Worm (Caenorhabditis elegans) whole organism, L1 larva: ENCODE measurements around the gene T26C12.2.
A peak's percentile ranks its signal among the peaks of the same experiment; 100 is the strongest.

Experiments used
- C04F5.9 ChIP-seq: sonication (generic microtip); optimal IDR thresholded peaks from 2 replicates; lab custom pipeline; 2016; ENCODE audit warnings: missing genetic modification characterization, missing compliant biosample characterization
- C34B4.2 ChIP-seq: sonication (generic microtip); optimal IDR thresholded peaks from 2 replicates; lab custom pipeline; 2017; ENCODE audit warnings: mild to moderate bottlenecking, missing genetic modification characterization, missing compliant biosample characterization
- alr-1 ChIP-seq: fragments of 200-800 bp; sonication (Bioruptor generic); optimal IDR thresholded peaks from 2 replicates; lab custom pipeline; 2018; ENCODE audit warnings: borderline replicate concordance, mild to moderate bottlenecking, missing genetic modification characterization, missing compliant biosample characterization
- ama-1 ChIP-seq: fragments of 150-350 bp; optimal IDR thresholded peaks from 2 replicates; lab custom pipeline; 2014
- blmp-1 ChIP-seq: fragments of 150-350 bp; optimal IDR thresholded peaks from 2 replicates; lab custom pipeline; 2014; ENCODE audit warnings: missing biosample characterization, missing genetic modification characterization
- ceh-82 ChIP-seq, 3 experiments: fragments of 150-350 bp in 1 of 3; sonication (generic microtip) in 2 of 3; optimal IDR thresholded peaks; 2 replicates each; lab custom pipeline; 2014 to 2017; ENCODE audit warnings: missing biosample characterization in 3 of 3, missing genetic modification characterization in 3 of 3
- dsc-1 ChIP-seq: sonication (generic microtip); optimal IDR thresholded peaks from 2 replicates; lab custom pipeline; 2016; ENCODE audit warnings: mild to moderate bottlenecking, missing genetic modification characterization, missing compliant biosample characterization
- efl-1 ChIP-seq, 4 experiments: fragments of 150-350 bp; optimal IDR thresholded peaks in 3 of 4; peaks in 1 of 4; 1 replicate in 1 of 4; 2 replicates in 3 of 4; lab custom pipeline; 2014; ENCODE audit warnings: missing biosample characterization in 2 of 4, missing genetic modification characterization in 2 of 4, missing genetic modification reagents in 2 of 4
- egl-13 ChIP-seq: sonication (generic microtip); optimal IDR thresholded peaks from 2 replicates; lab custom pipeline; 2016; ENCODE audit warnings: missing genotype, missing genetic modification reagents, missing genetic modification characterization, missing compliant biosample characterization
- egl-27 ChIP-seq, 2 experiments: fragments of 150-350 bp in 1 of 2; sonication (generic microtip); optimal IDR thresholded peaks; 3 replicates each; lab custom pipeline; 2017 to 2018; ENCODE audit warnings: missing biosample characterization in 2 of 2, missing genetic modification characterization in 2 of 2, missing genetic modification reagents in 2 of 2
- elt-2 ChIP-seq: sonication (generic microtip); optimal IDR thresholded peaks from 2 replicates; lab custom pipeline; 2016; ENCODE audit warnings: missing genetic modification characterization, mild to moderate bottlenecking, inconsistent platforms, missing compliant biosample characterization, missing genetic modification reagents
- elt-3 ChIP-seq, 6 experiments: fragments of 150-350 bp in 1 of 6; sonication (generic microtip); optimal IDR thresholded peaks; 2 replicates each; lab custom pipeline; 2017 to 2018; ENCODE audit warnings: missing biosample characterization in 6 of 6, missing genetic modification characterization in 6 of 6, inconsistent platforms in 1 of 6
- fkh-4 ChIP-seq: sonication (generic microtip); optimal IDR thresholded peaks from 2 replicates; lab custom pipeline; 2016; ENCODE audit warnings: missing compliant biosample characterization, missing genetic modification characterization, borderline replicate concordance
- fkh-8 ChIP-seq: sonication (generic microtip); optimal IDR thresholded peaks from 2 replicates; lab custom pipeline; 2016; ENCODE audit warnings: mild to moderate bottlenecking, missing genetic modification characterization, missing compliant biosample characterization
- fos-1 ChIP-seq: fragments of 150-350 bp; optimal IDR thresholded peaks from 2 replicates; lab custom pipeline; 2014; ENCODE audit warnings: missing biosample characterization, missing genetic modification characterization
- grh-1 ChIP-seq: fragments of 200-800 bp; sonication (Bioruptor generic); IDR thresholded peaks from 2 replicates; pipeline ENCODE4 v1.3.6; 2022; ENCODE audit warnings: missing genetic modification reagents, missing genetic modification characterization, missing compliant biosample characterization
- lin-13 ChIP-seq: fragments of 150-350 bp; optimal IDR thresholded peaks from 2 replicates; lab custom pipeline; 2014; ENCODE audit warnings: missing biosample characterization, missing genetic modification reagents, missing genetic modification characterization
- lin-15B ChIP-seq: fragments of 150-350 bp; sonication (generic microtip); optimal IDR thresholded peaks from 3 replicates; lab custom pipeline; 2014; ENCODE audit warnings: missing biosample characterization, missing genetic modification characterization
- lin-35 ChIP-seq, 2 experiments: fragments of 150-350 bp; optimal IDR thresholded peaks; 2 replicates each; lab custom pipeline; 2014; ENCODE audit warnings: missing biosample characterization in 2 of 2, missing genetic modification characterization in 2 of 2, missing genetic modification reagents in 2 of 2
- lin-39 ChIP-seq: fragments of 150-350 bp; optimal IDR thresholded peaks from 2 replicates; lab custom pipeline; 2014; ENCODE audit warnings: missing biosample characterization, missing genetic modification reagents, missing genetic modification characterization
- lir-3 ChIP-seq: sonication (generic microtip); optimal IDR thresholded peaks from 2 replicates; lab custom pipeline; 2016; ENCODE audit warnings: mild to moderate bottlenecking, missing genetic modification characterization, moderate library complexity, missing compliant biosample characterization; ENCODE audit not compliant: poor library complexity
- lsy-2 ChIP-seq, 2 experiments: fragments of 150-350 bp; optimal IDR thresholded peaks; 2 replicates each; lab custom pipeline; 2014; ENCODE audit warnings: missing biosample characterization in 2 of 2, missing genetic modification characterization in 2 of 2
- mab-9 ChIP-seq: fragments of 200-800 bp; sonication (Bioruptor generic); IDR thresholded peaks from 2 replicates; pipeline ENCODE4 v1.3.6; 2022; ENCODE audit warnings: missing genetic modification reagents, missing genetic modification characterization, missing compliant biosample characterization
- mep-1 ChIP-seq: fragments of 150-350 bp; optimal IDR thresholded peaks from 2 replicates; lab custom pipeline; 2014; ENCODE audit warnings: missing biosample characterization, missing genetic modification characterization
- nhr-12 ChIP-seq: sonication (generic microtip); optimal IDR thresholded peaks from 2 replicates; lab custom pipeline; 2017; ENCODE audit warnings: missing biosample characterization, missing genetic modification characterization
- nhr-19 ChIP-seq: fragments of 200-800 bp; sonication (Bioruptor generic); conservative IDR thresholded peaks from 2 replicates; pipeline ENCODE4 v1.3.6; 2022; ENCODE audit warnings: missing genetic modification characterization, missing compliant biosample characterization
- nhr-20 ChIP-seq: sonication (generic microtip); optimal IDR thresholded peaks from 2 replicates; lab custom pipeline; 2016; ENCODE audit warnings: mild to moderate bottlenecking, missing genetic modification characterization, missing compliant biosample characterization
- nhr-237 ChIP-seq: fragments of 150-350 bp; optimal IDR thresholded peaks from 2 replicates; lab custom pipeline; 2014; ENCODE audit warnings: missing biosample characterization, missing genetic modification characterization
- nhr-28 ChIP-seq: fragments of 150-350 bp; optimal IDR thresholded peaks from 2 replicates; lab custom pipeline; 2014; ENCODE audit warnings: missing biosample characterization, missing genetic modification characterization
- nhr-47 ChIP-seq: sonication (generic microtip); optimal IDR thresholded peaks from 2 replicates; lab custom pipeline; 2016; ENCODE audit warnings: mild to moderate bottlenecking, missing genetic modification characterization, moderate library complexity, missing compliant biosample characterization
- nhr-71 ChIP-seq: sonication (generic microtip); optimal IDR thresholded peaks from 2 replicates; lab custom pipeline; 2016; ENCODE audit warnings: mild to moderate bottlenecking, missing genetic modification characterization, moderate library complexity, missing compliant biosample characterization
- nhr-76 ChIP-seq: sonication (generic microtip); optimal IDR thresholded peaks from 2 replicates; lab custom pipeline; 2017; ENCODE audit warnings: missing biosample characterization, missing genetic modification characterization
- nhr-77 ChIP-seq: fragments of 150-350 bp; optimal IDR thresholded peaks from 2 replicates; lab custom pipeline; 2014; ENCODE audit warnings: missing biosample characterization, missing genetic modification characterization
- nhr-85 ChIP-seq: sonication (generic microtip); peaks from one replicate; lab custom pipeline; 2016; ENCODE audit warnings: missing genetic modification characterization, inconsistent platforms, missing compliant biosample characterization
- nhr-90 ChIP-seq: sonication (generic microtip); optimal IDR thresholded peaks from 2 replicates; lab custom pipeline; 2016; ENCODE audit warnings: mild to moderate bottlenecking, missing genetic modification characterization, missing compliant biosample characterization; ENCODE audit not compliant: poor library complexity
- pax-3 ChIP-seq: fragments of 200-800 bp; sonication (Bioruptor generic); optimal IDR thresholded peaks from 2 replicates; lab custom pipeline; 2018; ENCODE audit warnings: mild to moderate bottlenecking, missing genetic modification characterization, moderate library complexity, missing compliant biosample characterization
- rnt-1 ChIP-seq: sonication (generic microtip); optimal IDR thresholded peaks from 2 replicates; lab custom pipeline; 2016; ENCODE audit warnings: mild to moderate bottlenecking, missing genetic modification characterization, moderate library complexity, missing compliant biosample characterization
- skn-1 ChIP-seq: fragments of 150-350 bp; optimal IDR thresholded peaks from 2 replicates; lab custom pipeline; 2014; ENCODE audit warnings: missing biosample characterization, missing genetic modification characterization
- snpc-4 ChIP-seq: fragments of 150-350 bp; optimal IDR thresholded peaks from 2 replicates; lab custom pipeline; 2014; ENCODE audit warnings: missing biosample characterization, missing genetic modification characterization
- snu-23 ChIP-seq: sonication (generic microtip); optimal IDR thresholded peaks from 2 replicates; lab custom pipeline; 2016; ENCODE audit warnings: missing genetic modification characterization, missing compliant biosample characterization
- sptf-1 ChIP-seq: fragments of 150-350 bp; optimal IDR thresholded peaks from 2 replicates; lab custom pipeline; 2014; ENCODE audit warnings: missing biosample characterization, missing genetic modification characterization
- tlp-1 ChIP-seq: fragments of 150-350 bp; optimal IDR thresholded peaks from 2 replicates; lab custom pipeline; 2014; ENCODE audit warnings: missing biosample characterization, missing genetic modification characterization
- unc-62 ChIP-seq: fragments of 150-350 bp; optimal IDR thresholded peaks from 2 replicates; lab custom pipeline; 2014; ENCODE audit warnings: missing biosample characterization, missing genetic modification reagents, missing genetic modification characterization
- unc-98 ChIP-seq: fragments of 200-800 bp; sonication (Bioruptor generic); IDR thresholded peaks from 2 replicates; pipeline ENCODE4 v1.3.6; 2022; ENCODE audit warnings: missing genetic modification characterization, missing compliant biosample characterization
- xbp-1 ChIP-seq: sonication (generic microtip); optimal IDR thresholded peaks from 2 replicates; lab custom pipeline; 2016; ENCODE audit warnings: missing genetic modification characterization, missing compliant biosample characterization
- zag-1 ChIP-seq: fragments of 150-350 bp; optimal IDR thresholded peaks from 2 replicates; lab custom pipeline; 2014; ENCODE audit warnings: missing biosample characterization, missing genetic modification characterization
- ztf-4 ChIP-seq: fragments of 150-350 bp; optimal IDR thresholded peaks from 2 replicates; lab custom pipeline; 2014; ENCODE audit warnings: missing biosample characterization, missing genetic modification characterization

T26C12.2 gene

DNA sequence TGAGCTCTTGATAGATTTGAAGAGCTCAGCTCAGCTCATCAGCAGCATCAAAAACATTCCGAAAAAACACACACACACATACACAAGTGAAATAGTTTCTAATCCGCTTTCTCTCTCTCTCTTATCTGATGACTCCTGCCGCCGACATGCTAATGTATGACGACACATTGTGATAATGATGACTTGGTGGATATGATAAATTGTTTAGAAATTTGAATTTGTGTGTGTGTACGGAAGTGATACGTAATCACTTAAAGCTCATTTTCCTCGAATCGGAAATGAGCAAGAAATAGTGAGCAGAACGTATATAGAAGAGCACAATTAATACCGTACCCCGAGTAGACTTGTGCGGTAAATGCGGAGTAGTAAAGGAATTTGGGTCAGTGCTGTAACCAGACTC is 18.7 kb downstream of the T26C12.2 start:
- TF ChIP-seq nhr-71 (tag; lab: Kevin White, UChicago) = peak; percentile 21
- peak; percentile 63 for TF ChIP-seq nhr-47
- TF ChIP-seq egl-13 (tag; lab: Kevin White, UChicago) = peak; percentile 80
- TF ChIP-seq elt-2 = no peak
- TF ChIP-seq C04F5.9 (tag; lab: Kevin White, UChicago) = no peak
- no peak for TF ChIP-seq skn-1 (tag; lab: Kevin White, UChicago)
- TF ChIP-seq pax-3 (tag; lab: Kevin White, UChicago) = peak; percentile 57
- peak; percentile 33 for TF ChIP-seq fkh-4 (tag; lab: Kevin White, UChicago)
- TF ChIP-seq egl-27 (tag; optimal IDR thresholded peaks at IDR 0.05; lab: Kevin White, UChicago) = no peak
- peak; percentile 19 for TF ChIP-seq nhr-85
- TF ChIP-seq dsc-1 (tag; lab: Kevin White, UChicago) = peak; percentile 98
- TF ChIP-seq ama-1 (lab: Kevin White, UChicago) = no peak
- TF ChIP-seq efl-1 (optimal IDR thresholded peaks at IDR 0.05; lab: Kevin White, UChicago) = no peak
- peak in 1 of 2 experiments; percentile 43 for TF ChIP-seq efl-1 (GFP tag; optimal IDR thresholded peaks at IDR 0.05 in 1 of 2; lab: Kevin White, UChicago)
- no peak for TF ChIP-seq zag-1 (tag; lab: Kevin White, UChicago)
- TF ChIP-seq blmp-1 = no peak
- no peak for TF ChIP-seq lin-13 (GFP tag; lab: Kevin White, UChicago)
- TF ChIP-seq lin-39 = no peak
- TF ChIP-seq fkh-8 (tag; lab: Kevin White, UChicago) = peak; percentile 53
- TF ChIP-seq ceh-82 (tag; optimal IDR thresholded peaks at IDR 0.05; lab: Kevin White, UChicago) = no peak

DNA sequence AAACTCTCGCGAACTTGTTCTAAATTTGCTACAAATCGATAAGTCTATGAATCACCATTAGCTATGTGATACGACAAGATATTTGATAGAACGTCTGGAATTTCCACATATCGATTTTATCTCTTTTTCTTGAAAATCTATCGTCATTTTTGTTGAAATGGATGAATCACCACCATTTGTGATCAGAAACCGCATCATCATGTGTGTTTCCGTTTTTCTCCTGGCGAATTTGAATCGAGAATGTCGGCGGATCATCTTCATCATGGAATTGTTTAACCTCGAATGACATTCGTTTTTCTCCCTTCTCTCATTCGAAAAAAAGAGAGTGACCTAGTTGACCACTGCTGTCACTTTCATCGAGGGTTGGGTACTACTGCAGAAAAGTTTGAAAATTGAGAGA is 31.3 kb downstream of the T26C12.2 start:
- no peak for TF ChIP-seq alr-1
- TF ChIP-seq unc-62 (GFP tag; lab: Kevin White, UChicago) = no peak
- TF ChIP-seq mep-1 (tag; lab: Kevin White, UChicago) = peak; percentile 43
- TF ChIP-seq grh-1 (GFP tag; lab: Robert Waterston, UW) = no peak
- no peak for TF ChIP-seq ama-1 (lab: Kevin White, UChicago)
- TF ChIP-seq rnt-1 (tag; lab: Kevin White, UChicago) = peak; percentile 18
- no peak for TF ChIP-seq nhr-71 (tag; lab: Kevin White, UChicago)
- no peak for TF ChIP-seq egl-27 (tag; optimal IDR thresholded peaks at IDR 0.05; lab: Kevin White, UChicago)
- TF ChIP-seq nhr-85 = peak; percentile 70
- TF ChIP-seq ztf-4 (tag; lab: Kevin White, UChicago) = peak; percentile 58
- TF ChIP-seq blmp-1 = peak; percentile 99
- TF ChIP-seq skn-1 (tag; lab: Kevin White, UChicago) = no peak
- TF ChIP-seq nhr-12 (tag; lab: Kevin White, UChicago) = no peak
- TF ChIP-seq snpc-4 (tag; lab: Kevin White, UChicago) = no peak
- no peak for TF ChIP-seq nhr-28 (tag; lab: Kevin White, UChicago)
- TF ChIP-seq nhr-76 (tag; lab: Kevin White, UChicago) = no peak
- peak in 2 of 6 experiments; percentile 16 to 34 for TF ChIP-seq elt-3 (tag; optimal IDR thresholded peaks at IDR 0.05; lab: Kevin White, UChicago)
- TF ChIP-seq snu-23 = peak; percentile 9
- no peak for TF ChIP-seq zag-1 (tag; lab: Kevin White, UChicago)
- TF ChIP-seq nhr-20 (tag; lab: Kevin White, UChicago) = no peak
- TF ChIP-seq lin-15B (tag; lab: Kevin White, UChicago) = no peak
- TF ChIP-seq pax-3 (tag; lab: Kevin White, UChicago) = no peak

DNA sequence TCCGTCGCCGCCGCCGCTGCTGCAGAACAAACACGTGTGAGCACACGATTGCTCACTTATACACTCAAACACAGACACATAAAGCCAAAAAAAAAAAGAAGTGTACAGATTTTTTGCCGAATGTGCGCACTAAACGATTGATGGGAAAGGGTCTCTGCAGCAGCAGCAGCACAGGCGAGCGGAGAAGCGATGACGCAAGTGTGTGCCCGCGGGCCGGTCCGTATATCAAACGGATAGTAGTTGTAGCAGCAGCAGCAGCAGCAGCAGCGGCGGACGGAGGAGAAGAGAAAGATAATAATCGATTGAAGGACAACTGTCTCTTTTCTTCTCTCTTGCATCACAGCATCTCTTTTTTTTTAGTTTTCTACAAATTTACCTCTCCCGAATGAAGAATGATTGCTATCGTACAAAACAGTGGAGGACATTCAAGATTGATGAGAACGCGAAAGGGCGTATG is 32.1 kb downstream of the T26C12.2 start:
- TF ChIP-seq snu-23 (peak; percentile 65), sptf-1 (no peak), nhr-19 (GFP tag; lab: Robert Waterston, UW) (peak; percentile 55), mep-1 (tag; lab: Kevin White, UChicago) (peak; percentile 38), tlp-1 (no peak), nhr-77 (tag; lab: Kevin White, UChicago) (peak; percentile 54), nhr-237 (tag; lab: Kevin White, UChicago) (no peak), xbp-1 (tag; lab: Kevin White, UChicago) (peak; percentile 33), mab-9 (GFP tag; lab: Robert Waterston, UW) (no peak), ama-1 (lab: Kevin White, UChicago) (no peak), C34B4.2 (tag; lab: Kevin White, UChicago) (peak; percentile 28), lir-3 (tag; lab: Kevin White, UChicago) (peak; percentile 22), lin-35 (GFP tag; optimal IDR thresholded peaks at IDR 0.05; lab: Kevin White, UChicago) (peak; percentile 18 to 22), elt-3 (tag; optimal IDR thresholded peaks at IDR 0.05; lab: Kevin White, UChicago) (peak in 2 of 6 experiments; percentile 2 to 31), fos-1 (tag; lab: Kevin White, UChicago) (peak; percentile 54), grh-1 (GFP tag; lab: Robert Waterston, UW) (0 out of 2 replicates have a peak, but pooled peaks have one; percentile 16), nhr-90 (tag; lab: Kevin White, UChicago) (peak; percentile 61), nhr-20 (tag; lab: Kevin White, UChicago) (peak; percentile 62), dsc-1 (tag; lab: Kevin White, UChicago) (no peak), unc-98 (GFP tag; lab: Robert Waterston, UW) (no peak), lsy-2 (tag; optimal IDR thresholded peaks at IDR 0.05; lab: Kevin White, UChicago) (peak; percentile 13 to 67), nhr-85 (peak; percentile 94), rnt-1 (tag; lab: Kevin White, UChicago) (peak; percentile 71)
